Fruit fly (Drosophila melanogaster) whole organism, wandering third instar larva: ENCODE results near the gene FucT6.

ENCODE experiments used
- Abd-B ChIP-seq: fragments of >200 bp; optimal IDR thresholded peaks from 2 replicates; lab custom pipeline; 2017; ENCODE audit warnings: missing biosample characterization, missing genetic modification characterization
- CG32264 ChIP-seq: fragments of 200-800 bp; sonication (Bioruptor generic); optimal IDR thresholded peaks from 2 replicates; lab custom pipeline; 2016; ENCODE audit warnings: missing biosample characterization, missing genetic modification characterization
- CG9705 ChIP-seq: fragments of 200-800 bp; sonication (Bioruptor generic); optimal IDR thresholded peaks from 2 replicates; lab custom pipeline; 2018; ENCODE audit warnings: missing biosample characterization, mild to moderate bottlenecking, missing genetic modification characterization
- CrebA ChIP-seq: fragments of 200-800 bp; sonication (Bioruptor generic); optimal IDR thresholded peaks from 2 replicates; lab custom pipeline; 2016; ENCODE audit warnings: missing biosample characterization, mild to moderate bottlenecking, missing genetic modification characterization, borderline replicate concordance
- Dfd ChIP-seq: fragments of >200 bp; optimal IDR thresholded peaks from 2 replicates; lab custom pipeline; 2017; ENCODE audit warnings: missing biosample characterization, missing genetic modification characterization
- Dif ChIP-seq: fragments of 200-275, 200-300 bp; sonication (Bioruptor generic); optimal IDR thresholded peaks from 2 replicates; lab custom pipeline; 2018; ENCODE audit warnings: missing biosample characterization, missing genetic modification characterization; ENCODE audit not compliant: partially characterized antibody
- GATAd ChIP-seq: sonication (Bioruptor generic); optimal IDR thresholded peaks from 2 replicates; lab custom pipeline; 2016; ENCODE audit warnings: missing biosample characterization, missing genetic modification characterization
- HLH106 ChIP-seq: fragments of 200-800 bp; optimal IDR thresholded peaks from 3 replicates; lab custom pipeline; 2019; ENCODE audit warnings: missing biosample characterization, mild to moderate bottlenecking, missing genetic modification characterization, moderate library complexity
- Hnf4 ChIP-seq: fragments of 200-800 bp; sonication (Bioruptor generic); optimal IDR thresholded peaks from 2 replicates; lab custom pipeline; 2016; ENCODE audit warnings: missing biosample characterization, mild to moderate bottlenecking, missing genetic modification characterization
- Hr78 ChIP-seq: fragments of >200 bp; optimal IDR thresholded peaks from 2 replicates; lab custom pipeline; 2017; ENCODE audit warnings: missing biosample characterization, missing genetic modification characterization
- Hr83 ChIP-seq: fragments of 200-300 bp; sonication (Bioruptor generic); optimal IDR thresholded peaks from 2 replicates; lab custom pipeline; 2016; ENCODE audit warnings: missing biosample characterization, mild to moderate bottlenecking, missing genetic modification characterization, moderate library complexity; ENCODE audit not compliant: poor library complexity, severe bottlenecking
- Jra ChIP-seq: sonication (Bioruptor generic); optimal IDR thresholded peaks from 2 replicates; lab custom pipeline; 2016; ENCODE audit warnings: missing biosample characterization, missing genetic modification characterization
- Mio ChIP-seq: sonication (Bioruptor generic); optimal IDR thresholded peaks from 2 replicates; lab custom pipeline; 2016; ENCODE audit warnings: missing biosample characterization, missing genetic modification characterization
- Myc ChIP-seq: fragments of >200 bp; optimal IDR thresholded peaks from 2 replicates; lab custom pipeline; 2017
- N ChIP-seq: fragments of >200 bp; optimal IDR thresholded peaks from 2 replicates; lab custom pipeline; 2018; ENCODE audit warnings: missing biosample characterization, missing external identifiers, missing genetic modification characterization
- OdsH ChIP-seq: fragments of 200-800 bp; sonication (Bioruptor generic); optimal IDR thresholded peaks from 2 replicates; lab custom pipeline; 2016; ENCODE audit warnings: missing biosample characterization, mild to moderate bottlenecking, missing genetic modification characterization
- Rel ChIP-seq, 2 experiments: fragments of 200-800 bp; sonication (Bioruptor generic) in 1 of 2; optimal IDR thresholded peaks; 2 replicates in 1 of 2; 3 replicates in 1 of 2; lab custom pipeline; 2016 to 2019; ENCODE audit warnings: mild to moderate bottlenecking in 2 of 2, missing biosample characterization in 2 of 2, missing genetic modification characterization in 2 of 2, moderate library complexity in 1 of 2
- Sp1 ChIP-seq: fragments of 200-800 bp; sonication (Bioruptor generic); optimal IDR thresholded peaks from 3 replicates; lab custom pipeline; 2019; ENCODE audit warnings: missing biosample characterization, mild to moderate bottlenecking, missing genetic modification characterization, moderate library complexity
- Vsx2 ChIP-seq: fragments of 200-300, 225-300 bp; sonication (Bioruptor generic); optimal IDR thresholded peaks from 2 replicates; lab custom pipeline; 2018; ENCODE audit warnings: missing biosample characterization, missing genetic modification characterization; ENCODE audit not compliant: partially characterized antibody
- br ChIP-seq: fragments of 200-800 bp; sonication (Bioruptor generic); optimal IDR thresholded peaks from 2 replicates; lab custom pipeline; 2016; ENCODE audit warnings: missing biosample characterization, missing genetic modification characterization
- brk ChIP-seq: fragments of 200-800 bp; sonication (Bioruptor generic); optimal IDR thresholded peaks from 2 replicates; lab custom pipeline; 2016; ENCODE audit warnings: missing biosample characterization, mild to moderate bottlenecking, missing genetic modification characterization
- dl ChIP-seq, 2 experiments: fragments of 175-275, 200-275 bp in 1 of 2; fragments of 200-275 bp in 1 of 2; sonication (Bioruptor generic); optimal IDR thresholded peaks; lab custom pipeline; 2018; ENCODE audit warnings: mild to moderate bottlenecking in 2 of 2, missing biosample characterization in 2 of 2, missing genetic modification characterization in 2 of 2, moderate library complexity in 2 of 2; ENCODE audit not compliant: partially characterized antibody in 2 of 2, insufficient read depth in 1 of 2
- dmrt93B ChIP-seq: fragments of 200-800 bp; sonication (Bioruptor generic); optimal IDR thresholded peaks from 2 replicates; lab custom pipeline; 2018; ENCODE audit warnings: missing biosample characterization, mild to moderate bottlenecking, missing genetic modification characterization
- dsf ChIP-seq: sonication (Bioruptor generic); optimal IDR thresholded peaks from 2 replicates; lab custom pipeline; 2016; ENCODE audit warnings: missing biosample characterization, missing genetic modification characterization, borderline replicate concordance
- ey ChIP-seq: fragments of 200-800 bp; sonication (Bioruptor generic); optimal IDR thresholded peaks from 2 replicates; lab custom pipeline; 2016; ENCODE audit warnings: missing biosample characterization, missing genetic modification characterization
- foxo ChIP-seq, 2 experiments: fragments of 200-800 bp; sonication (Bioruptor generic); optimal IDR thresholded peaks; 2 replicates in 1 of 2; 3 replicates in 1 of 2; lab custom pipeline; 2016 to 2017; ENCODE audit warnings: missing biosample characterization in 2 of 2, missing genetic modification characterization in 2 of 2
- fru ChIP-seq: fragments of 200-800 bp; sonication (Bioruptor generic); optimal IDR thresholded peaks from 3 replicates; lab custom pipeline; 2016; ENCODE audit warnings: missing biosample characterization, mild to moderate bottlenecking, missing genetic modification characterization
- h ChIP-seq: fragments of 200-800 bp; sonication (Bioruptor generic); optimal IDR thresholded peaks from 3 replicates; lab custom pipeline; 2016; ENCODE audit warnings: missing biosample characterization, mild to moderate bottlenecking, missing genetic modification characterization
- jim ChIP-seq: fragments of 175-275, 200-325 bp; sonication (Bioruptor generic); optimal IDR thresholded peaks from 2 replicates; lab custom pipeline; 2016; ENCODE audit warnings: missing biosample characterization, mild to moderate bottlenecking, missing genetic modification characterization
- lola ChIP-seq: fragments of >200 bp; optimal IDR thresholded peaks from 2 replicates; lab custom pipeline; 2017; ENCODE audit warnings: missing biosample characterization, missing genetic modification characterization
- pan ChIP-seq: fragments of >200 bp; optimal IDR thresholded peaks from 2 replicates; lab custom pipeline; 2017
- psq ChIP-seq: fragments of 200-800 bp; sonication (Bioruptor generic); optimal IDR thresholded peaks from 3 replicates; lab custom pipeline; 2017; ENCODE audit warnings: missing biosample characterization, mild to moderate bottlenecking, missing genetic modification characterization, moderate library complexity
- rgr ChIP-seq: fragments of 200-800 bp; sonication (Bioruptor generic); optimal IDR thresholded peaks from 3 replicates; lab custom pipeline; 2016; ENCODE audit warnings: missing biosample characterization, mild to moderate bottlenecking, missing genetic modification characterization
- sage ChIP-seq: fragments of 200-800 bp; sonication (Bioruptor generic); optimal IDR thresholded peaks from 2 replicates; lab custom pipeline; 2016; ENCODE audit warnings: missing biosample characterization, mild to moderate bottlenecking, missing genetic modification characterization
- sv ChIP-seq: fragments of 200-800 bp; sonication (Bioruptor generic); optimal IDR thresholded peaks from 3 replicates; lab custom pipeline; 2016; ENCODE audit warnings: missing biosample characterization, missing genetic modification characterization
- tai ChIP-seq: sonication (Bioruptor generic); optimal IDR thresholded peaks from 2 replicates; lab custom pipeline; 2016; ENCODE audit warnings: missing biosample characterization, missing genetic modification characterization
- usp ChIP-seq: fragments of >200 bp; optimal IDR thresholded peaks from 2 replicates; lab custom pipeline; 2017; ENCODE audit warnings: missing biosample characterization, missing genetic modification characterization
- woc ChIP-seq: sonication (Bioruptor generic); optimal IDR thresholded peaks from 2 replicates; lab custom pipeline; 2016; ENCODE audit warnings: missing biosample characterization, mild to moderate bottlenecking, missing genetic modification characterization

The FucT6 gene

dm6 chrX:11729993-11730392, 20.2 kb upstream of the FucT6 start:
- no peak for TF ChIP-seq Dif
- TF ChIP-seq N (GFP tag; lab: Kevin White, UChicago) = no peak

dm6 chrX:11728999-11729398, 19.2 kb upstream of the FucT6 start, which contains the start of gene inaF-D:
TSS of gene inaF-D (minus strand) at chrX:11729099.
- TF ChIP-seq Abd-B (no peak), foxo (GFP tag; optimal IDR thresholded peaks at IDR 0.05; lab: Kevin White, UChicago) (no peak)

DNA sequence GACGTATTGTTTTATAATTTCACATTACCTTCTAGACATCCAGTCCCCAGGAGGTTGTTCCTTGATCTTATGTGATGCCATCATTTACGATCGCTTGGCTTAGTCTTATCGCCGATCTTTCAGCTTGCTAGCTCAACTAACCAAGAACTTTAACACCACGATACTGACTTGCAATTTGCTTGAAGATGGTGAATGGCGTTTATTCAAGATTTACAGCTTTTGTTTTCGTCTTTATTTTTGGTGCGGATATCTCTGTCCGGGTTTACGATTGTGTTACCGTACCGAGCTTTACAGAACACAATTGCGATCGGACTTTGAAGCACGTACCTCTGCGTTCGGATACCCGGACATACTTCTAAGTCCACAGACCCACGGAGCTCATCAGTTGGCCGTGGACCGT, 14.2 kb upstream of the FucT6 start, which contains the start of gene CG15221:
Gene CG15221 (plus strand): TSS at position 301 of the 400 bp plus-strand sequence.
- TF ChIP-seq CG9705 (GFP tag; lab: Kevin White, UChicago) (no peak), Hr78 (GFP tag; lab: Kevin White, UChicago) (no peak), CrebA (no peak), tai (no peak), Vsx2 (GFP tag; lab: Kevin White, UChicago) (no peak), jim (GFP tag; lab: Kevin White, UChicago) (no peak), OdsH (GFP tag; lab: Kevin White, UChicago) (no peak), ey (GFP tag; lab: Kevin White, UChicago) (no peak)

- TF ChIP-seq psq (GFP tag; lab: Kevin White, UChicago) = peak; percentile 51
- peak; percentile 7 for TF ChIP-seq sv (GFP tag; lab: Kevin White, UChicago)
- no peak for TF ChIP-seq usp (GFP tag; lab: Kevin White, UChicago)
- TF ChIP-seq Abd-B = no peak
- TF ChIP-seq N (GFP tag; lab: Kevin White, UChicago) = no peak
- peak; percentile 98 for TF ChIP-seq Vsx2 (GFP tag; lab: Kevin White, UChicago)
- TF ChIP-seq ey (GFP tag; lab: Kevin White, UChicago) = peak; percentile 63
- peak; percentile 75 for TF ChIP-seq Hnf4 (GFP tag; lab: Kevin White, UChicago)
- no peak for TF ChIP-seq Hr83 (GFP tag; lab: Kevin White, UChicago)
- peak; percentile 65 for TF ChIP-seq rgr (GFP tag; lab: Kevin White, UChicago)
- no peak for TF ChIP-seq pan (lab: Kevin White, UChicago)
- peak; percentile 25 for TF ChIP-seq br (GFP tag; lab: Kevin White, UChicago)
- no peak for TF ChIP-seq Myc (lab: Kevin White, UChicago)
- peak; percentile 67 for TF ChIP-seq h (GFP tag; lab: Kevin White, UChicago)
- TF ChIP-seq Dif = peak; percentile 93
- peak; percentile 42 for TF ChIP-seq OdsH (GFP tag; lab: Kevin White, UChicago)
- TF ChIP-seq Hr78 (GFP tag; lab: Kevin White, UChicago) = no peak
- TF ChIP-seq Sp1 = peak; percentile 40
- TF ChIP-seq tai = no peak
- TF ChIP-seq HLH106 (tag; lab: Kevin White, UChicago) = peak; percentile 49
- peak; percentile 90 to 92 for TF ChIP-seq dl (GFP tag; optimal IDR thresholded peaks at IDR 0.05; lab: Kevin White, UChicago; ENCODE audit: insufficient read depth in 1 of 2, partially characterized antibody in 2 of 2)
- TF ChIP-seq dsf = no peak
- TF ChIP-seq lola (GFP tag; lab: Kevin White, UChicago) = no peak
- no peak for TF ChIP-seq jim (GFP tag; lab: Kevin White, UChicago)
- no peak for TF ChIP-seq CG32264 (GFP tag; lab: Kevin White, UChicago)
- peak; percentile 60 for TF ChIP-seq Jra (GFP tag; lab: Kevin White, UChicago)
- no peak for TF ChIP-seq GATAd (GFP tag; lab: Kevin White, UChicago)
- TF ChIP-seq Dfd = no peak
- TF ChIP-seq CG9705 (GFP tag; lab: Kevin White, UChicago) = peak; percentile 25
- TF ChIP-seq fru (GFP tag; lab: Kevin White, UChicago) = no peak
- TF ChIP-seq Mio (GFP tag; lab: Kevin White, UChicago) = no peak
- no peak for TF ChIP-seq Rel (GFP tag; optimal IDR thresholded peaks at IDR 0.05; lab: Kevin White, UChicago)
- peak; percentile 11 for TF ChIP-seq Rel (tag; optimal IDR thresholded peaks at IDR 0.05; lab: Kevin White, UChicago)
- TF ChIP-seq brk (GFP tag; lab: Kevin White, UChicago) = no peak
- no peak for TF ChIP-seq sage (GFP tag; lab: Kevin White, UChicago)
- peak; percentile 39 for TF ChIP-seq woc
- TF ChIP-seq foxo (GFP tag; optimal IDR thresholded peaks at IDR 0.05; lab: Kevin White, UChicago) = peak in 1 of 2 experiments; percentile 76
- TF ChIP-seq dmrt93B (GFP tag; lab: Kevin White, UChicago) = no peak
- no peak for TF ChIP-seq CrebA
These were observed 10.4 kb upstream of the FucT6 start, which contains the start of gene Tango10 for dm6 chrX:11720138-11720537. TSS of gene Tango10 (plus strand) at chrX:11720245.
